Worm (Caenorhabditis elegans): Measurements from ENCODE around the gene F09F9.3.

F09F9.3 gene

DNA sequence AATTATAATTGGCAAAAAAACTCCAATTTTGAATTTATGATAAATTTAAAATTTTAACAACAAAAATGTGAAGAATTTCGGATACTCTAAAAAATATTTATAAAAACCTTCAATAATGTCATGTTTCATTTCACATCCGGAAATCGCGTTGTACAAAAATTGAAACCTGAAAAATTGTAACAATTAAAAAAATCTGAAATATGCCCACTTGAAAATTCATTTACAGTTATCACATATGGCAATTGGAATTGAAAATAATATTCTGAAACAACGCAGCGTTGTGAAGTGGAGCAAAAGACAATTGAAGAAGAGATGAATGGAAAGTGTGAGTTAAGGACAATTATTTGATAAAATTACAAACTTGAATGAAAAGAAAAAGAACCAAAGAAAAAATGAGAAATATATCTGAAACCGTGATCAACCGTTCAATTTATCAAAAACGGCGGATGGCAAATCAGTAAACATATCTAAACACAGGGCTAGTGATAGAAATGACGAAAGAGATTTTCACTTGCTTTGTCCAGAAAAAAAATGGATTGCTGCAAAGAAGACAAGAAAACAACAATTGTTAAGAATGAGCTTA lies 27.7 kb upstream of the F09F9.3 start (continued):
- TF ChIP-seq ceh-28 (tag; optimal IDR thresholded peaks at IDR 0.05): no peak
- no peak; the same call in 1 of the 2 replicates for TF ChIP-seq mdt-29 (GFP tag; IDR thresholded peaks at IDR 0.05)
- TF ChIP-seq ZK546.5 (tag; optimal IDR thresholded peaks at IDR 0.05): no peak
- TF ChIP-seq tra-1 (GFP tag; IDR thresholded peaks at IDR 0.05): no peak
- TF ChIP-seq sdz-12 (GFP tag; optimal IDR thresholded peaks at IDR 0.05): no peak
- TF ChIP-seq fos-1 (tag; optimal IDR thresholded peaks at IDR 0.05): no peak
- TF ChIP-seq php-3 (GFP tag; IDR thresholded peaks at IDR 0.05): no peak
- no peak; the same call in 1 of the 2 replicates for TF ChIP-seq Y75B8A.6 (GFP tag; IDR thresholded peaks at IDR 0.05)
- no peak for TF ChIP-seq set-16 (GFP tag; IDR thresholded peaks at IDR 0.05)
- TF ChIP-seq lin-39 (tag; optimal IDR thresholded peaks at IDR 0.05): no peak
- TF ChIP-seq lin-13 (GFP tag; optimal IDR thresholded peaks at IDR 0.05): no peak
- no peak for TF ChIP-seq nhr-11 (tag; optimal IDR thresholded peaks at IDR 0.05)
- TF ChIP-seq zip-11 (GFP tag; IDR thresholded peaks at IDR 0.05): no peak
- peak; percentile 6 for TF ChIP-seq gei-8 (GFP tag; optimal IDR thresholded peaks at IDR 0.05)
- no peak for TF ChIP-seq ztf-7 (tag; optimal IDR thresholded peaks at IDR 0.05)
- no peak for TF ChIP-seq attf-4 (tag; optimal IDR thresholded peaks at IDR 0.05)
- TF ChIP-seq ceh-32 (tag; optimal IDR thresholded peaks at IDR 0.05; ENCODE audit: poor library complexity): no peak
- no peak for TF ChIP-seq duxl-1 (tag; optimal IDR thresholded peaks at IDR 0.05; ENCODE audit: poor library complexity)
- no peak for TF ChIP-seq hlh-30 (tag; optimal IDR thresholded peaks at IDR 0.05; ENCODE audit: insufficient read depth)
- TF ChIP-seq lin-29 (GFP tag; IDR thresholded peaks at IDR 0.05): no peak
- TF ChIP-seq nhr-237 (tag; optimal IDR thresholded peaks at IDR 0.05): no peak
- TF ChIP-seq ceh-20 (GFP tag; IDR thresholded peaks at IDR 0.05): no peak
- no peak for TF ChIP-seq hif-1 (tag; optimal IDR thresholded peaks at IDR 0.05)
- TF ChIP-seq nhr-28 (tag; optimal IDR thresholded peaks at IDR 0.05): no peak
- no peak for TF ChIP-seq egl-43 (GFP tag; IDR thresholded peaks at IDR 0.05)
- no peak for TF ChIP-seq spr-1 (tag; optimal IDR thresholded peaks at IDR 0.05)
- TF ChIP-seq skn-1 (tag; optimal IDR thresholded peaks at IDR 0.05): no peak
- TF ChIP-seq rbr-2 (tag; optimal IDR thresholded peaks at IDR 0.05): no peak
- TF ChIP-seq unc-62 (GFP tag; optimal IDR thresholded peaks at IDR 0.05 in 1 of 2): no peak
- no peak for TF ChIP-seq unc-62 (tag; optimal IDR thresholded peaks at IDR 0.05)
- no peak for TF ChIP-seq hlh-11 (tag; optimal IDR thresholded peaks at IDR 0.05)
- no peak for TF ChIP-seq dve-1 (tag; optimal IDR thresholded peaks at IDR 0.05; ENCODE audit: insufficient read depth)
- 0 out of 2 replicates have a peak, but pooled peaks have one; percentile 6 for TF ChIP-seq snpc-1.2 (GFP tag; IDR thresholded peaks at IDR 0.05)

DNA sequence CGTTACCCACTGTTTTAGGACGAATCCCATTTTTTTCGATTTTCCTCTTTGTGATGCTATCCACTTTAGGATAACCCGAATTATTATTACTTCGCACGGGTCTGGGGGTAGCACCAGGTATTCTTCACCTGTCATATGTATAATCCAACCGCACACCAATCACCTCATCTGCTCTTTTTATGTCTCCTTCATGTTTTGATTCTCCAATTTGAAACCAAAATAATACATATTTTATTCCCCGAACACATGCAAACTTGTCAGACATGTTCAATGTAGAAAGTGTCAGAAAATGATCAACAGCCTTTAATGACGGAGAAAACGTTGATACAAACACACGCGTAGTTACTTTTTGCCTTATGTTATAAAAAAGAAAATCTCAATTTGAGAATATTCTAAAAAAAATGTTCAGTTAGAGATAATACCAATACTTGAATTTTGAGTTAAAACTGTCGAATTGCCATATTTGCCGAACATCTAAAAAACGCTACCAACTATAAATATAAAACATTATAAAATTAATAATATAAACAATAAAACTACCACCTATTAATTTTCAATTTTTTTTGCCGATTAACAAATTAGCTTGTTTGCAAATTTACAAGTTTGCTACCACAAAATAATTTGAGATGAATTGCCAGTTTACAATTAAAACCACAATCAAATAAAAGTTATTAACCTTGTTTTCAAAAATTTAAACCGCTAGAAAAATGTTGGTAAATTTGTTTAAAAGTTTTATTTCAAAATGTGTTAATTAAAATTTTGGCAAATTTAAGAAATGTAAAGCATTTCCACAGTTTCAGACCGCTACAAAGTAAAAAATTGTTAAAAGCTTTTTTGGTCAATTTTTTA lies 27.0 kb upstream of the F09F9.3 start:
- TF ChIP-seq daf-16 (GFP tag; optimal IDR thresholded peaks at IDR 0.05) (no peak), daf-16 (tag; optimal IDR thresholded peaks at IDR 0.05) (peak; percentile 3), skn-1 (tag; optimal IDR thresholded peaks at IDR 0.05) (no peak), Y75B8A.6 (GFP tag; IDR thresholded peaks at IDR 0.05) (peak; percentile 83), dmd-9 (GFP tag; IDR thresholded peaks at IDR 0.05) (0 out of 2 replicates have a peak, but pooled peaks have one; percentile 4), ztf-11 (tag; optimal IDR thresholded peaks at IDR 0.05) (no peak), dmd-6 (GFP tag; IDR thresholded peaks at IDR 0.05) (no peak), ztf-7 (tag; optimal IDR thresholded peaks at IDR 0.05) (no peak), mdl-1 (tag; optimal IDR thresholded peaks at IDR 0.05) (no peak), lin-39 (tag; optimal IDR thresholded peaks at IDR 0.05) (no peak), egl-43 (GFP tag; IDR thresholded peaks at IDR 0.05) (no peak), lir-3 (tag; optimal IDR thresholded peaks at IDR 0.05) (no peak), nhr-25 (tag; optimal IDR thresholded peaks at IDR 0.05; ENCODE audit: borderline replicate concordance, insufficient read depth) (peak; percentile 44), set-16 (GFP tag; IDR thresholded peaks at IDR 0.05) (no peak), fkh-10 (GFP tag; optimal IDR thresholded peaks at IDR 0.05) (no peak), nhr-10 (tag; optimal IDR thresholded peaks at IDR 0.05) (no peak), hif-1 (tag; optimal IDR thresholded peaks at IDR 0.05) (peak in 1 of 2 experiments; percentile 0), nhr-76 (tag; optimal IDR thresholded peaks at IDR 0.05) (no peak), rbr-2 (tag; optimal IDR thresholded peaks at IDR 0.05) (no peak), ctbp-1 (GFP tag; IDR thresholded peaks at IDR 0.05) (peak; percentile 65), php-3 (GFP tag; IDR thresholded peaks at IDR 0.05) (0 out of 2 replicates have a peak, but pooled peaks have one; percentile 37), ces-1 (GFP tag; optimal IDR thresholded peaks at IDR 0.05) (no peak), snpc-1.2 (GFP tag; IDR thresholded peaks at IDR 0.05) (0 out of 2 replicates have a peak, but pooled peaks have one; percentile 7), nhr-111 (GFP tag; optimal IDR thresholded peaks at IDR 0.05) (no peak)

Measured in whole organism, L4 larva.